Fruit fly (Drosophila melanogaster) Kc167 (cell line): ENCODE measurements around the gene pix.

Experiments
- Myc ChIP-seq: fragments of >200 bp; optimal IDR thresholded peaks from 2 replicates; lab custom pipeline; 2017; ENCODE audit warnings: missing external identifiers
- h ChIP-seq: fragments of >200 bp; optimal IDR thresholded peaks from 3 replicates; lab custom pipeline; 2018; ENCODE audit warnings: missing external identifiers
- insv ChIP-seq: fragments of >200 bp; optimal IDR thresholded peaks from 3 replicates; lab custom pipeline; 2018; ENCODE audit warnings: missing external identifiers
- psq ChIP-seq: fragments of >200 bp; optimal IDR thresholded peaks from 2 replicates; lab custom pipeline; 2017; ENCODE audit warnings: missing external identifiers
- ttk ChIP-seq: sonication (Bioruptor generic); optimal IDR thresholded peaks from 2 replicates; lab custom pipeline; 2017; ENCODE audit warnings: missing external identifiers

- no peak for TF ChIP-seq h (lab: Kevin White, UChicago)
- no peak for TF ChIP-seq Myc (lab: Kevin White, UChicago)
- no peak for TF ChIP-seq psq (lab: Kevin White, UChicago)
- no peak for TF ChIP-seq ttk
- TF ChIP-seq insv (lab: Kevin White, UChicago): no peak
These were observed 21.7 kb upstream of the pix start for dm6 chr3L:8996173-8996767.
